Fruit fly (Drosophila melanogaster) whole organism, embryonic: ENCODE results near the gene Arl8.

Source experiments
- ATbp ChIP-seq: fragments of 200-800 bp; sonication (Bioruptor generic); optimal IDR thresholded peaks from 2 replicates; lab custom pipeline; 2017; ENCODE audit warnings: missing biosample characterization, mild to moderate bottlenecking, missing genetic modification characterization, missing genetic modification reagents
- Blimp-1 ChIP-seq: fragments of 200-800 bp; sonication (Bioruptor generic); optimal IDR thresholded peaks from 3 replicates; lab custom pipeline; 2018; ENCODE audit warnings: missing biosample characterization, missing genetic modification characterization, mild to moderate bottlenecking, moderate library complexity, missing genetic modification reagents
- CG10431 ChIP-seq: fragments of 200-800 bp; sonication (Bioruptor generic); optimal IDR thresholded peaks from 3 replicates; lab custom pipeline; 2018; ENCODE audit warnings: missing biosample characterization, mild to moderate bottlenecking, missing genetic modification characterization
- CG11247 ChIP-seq: fragments of 200-800 bp; sonication (Bioruptor generic); IDR thresholded peaks from 2 replicates; pipeline ENCODE4 v1.3.6; 2022; ENCODE audit warnings: missing biosample characterization, missing genetic modification characterization
- CG11504 ChIP-seq: fragments of 200-800 bp; sonication (Bioruptor generic); optimal IDR thresholded peaks from 3 replicates; lab custom pipeline; 2019; ENCODE audit warnings: missing biosample characterization, mild to moderate bottlenecking, missing genetic modification characterization, moderate library complexity
- CG13296 ChIP-seq: fragments of 200-800 bp; sonication (Bioruptor generic); optimal IDR thresholded peaks from 3 replicates; lab custom pipeline; 2018; ENCODE audit warnings: missing biosample characterization, mild to moderate bottlenecking, missing genetic modification characterization
- CG13624 ChIP-seq: fragments of 200-800 bp; sonication (Bioruptor generic); optimal IDR thresholded peaks from 2 replicates; lab custom pipeline; 2016; ENCODE audit warnings: missing biosample characterization, missing genetic modification characterization
- CG13894 ChIP-seq: fragments of 200-800 bp; sonication (Bioruptor generic); optimal IDR thresholded peaks from 3 replicates; lab custom pipeline; 2018; ENCODE audit warnings: missing biosample characterization, mild to moderate bottlenecking, missing genetic modification characterization, moderate library complexity
- CG1529 ChIP-seq: fragments of 200-800 bp; sonication (Bioruptor generic); optimal IDR thresholded peaks from 3 replicates; lab custom pipeline; 2018; ENCODE audit warnings: missing biosample characterization, missing genetic modification characterization
- CG15696 ChIP-seq: fragments of 200-800 bp; sonication (Bioruptor generic); optimal IDR thresholded peaks from 2 replicates; lab custom pipeline; 2019; ENCODE audit warnings: missing biosample characterization, mild to moderate bottlenecking, missing genetic modification characterization, moderate library complexity
- CG1603 ChIP-seq: fragments of 200-800 bp; sonication (Bioruptor generic); optimal IDR thresholded peaks from 2 replicates; lab custom pipeline; 2019; ENCODE audit warnings: missing biosample characterization, mild to moderate bottlenecking, missing genetic modification characterization, moderate library complexity
- CG18619 ChIP-seq: fragments of 200-800 bp; sonication (Bioruptor generic); optimal IDR thresholded peaks from 3 replicates; lab custom pipeline; 2017; ENCODE audit warnings: missing biosample characterization, mild to moderate bottlenecking, missing genetic modification characterization
- CG2116 ChIP-seq: fragments of 200-800 bp; sonication (Bioruptor generic); optimal IDR thresholded peaks from 3 replicates; lab custom pipeline; 2018; ENCODE audit warnings: missing biosample characterization, mild to moderate bottlenecking, missing genetic modification characterization
- CG2202 ChIP-seq: fragments of 200-800 bp; sonication (Bioruptor generic); optimal IDR thresholded peaks from 2 replicates; lab custom pipeline; 2018; ENCODE audit warnings: missing biosample characterization, mild to moderate bottlenecking, missing genetic modification characterization
- CG2712 ChIP-seq: fragments of 200-800 bp; optimal IDR thresholded peaks from 3 replicates; lab custom pipeline; 2019; ENCODE audit warnings: missing biosample characterization, mild to moderate bottlenecking, missing genetic modification characterization, moderate library complexity
- CG33557 ChIP-seq: fragments of 200-800 bp; sonication (Bioruptor generic); optimal IDR thresholded peaks from 2 replicates; lab custom pipeline; 2019; ENCODE audit warnings: missing biosample characterization, mild to moderate bottlenecking, missing genetic modification characterization, moderate library complexity
- CG3407 ChIP-seq: fragments of 200-800 bp; sonication (Bioruptor generic); optimal IDR thresholded peaks from 2 replicates; lab custom pipeline; 2018; ENCODE audit warnings: missing biosample characterization, mild to moderate bottlenecking, missing genetic modification characterization
- CG4328 ChIP-seq: fragments of 200-800 bp; sonication (Bioruptor generic); optimal IDR thresholded peaks from 3 replicates; lab custom pipeline; 2017; ENCODE audit warnings: missing biosample characterization, missing genetic modification reagents, missing genetic modification characterization
- CG43689 ChIP-seq: fragments of 200-800 bp; sonication (Bioruptor generic); IDR thresholded peaks from 2 replicates; pipeline ENCODE4 v1.3.6; 2022; ENCODE audit warnings: missing biosample characterization, missing genetic modification characterization
- CG5180 ChIP-seq: fragments of 200-800 bp; sonication (Bioruptor generic); optimal IDR thresholded peaks from 3 replicates; lab custom pipeline; 2017; ENCODE audit warnings: missing biosample characterization, missing genetic modification characterization, mild to moderate bottlenecking, moderate library complexity, missing genetic modification reagents
- CG5953 ChIP-seq: fragments of 200-800 bp; sonication (Bioruptor generic); IDR thresholded peaks from 2 replicates; pipeline ENCODE4 v1.3.6; 2022; ENCODE audit warnings: missing biosample characterization, missing genetic modification characterization
- CG7372 ChIP-seq: fragments of 200-800 bp; sonication (Bioruptor generic); IDR thresholded peaks from 2 replicates; pipeline ENCODE4 v1.3.6; 2022; ENCODE audit warnings: missing biosample characterization, missing genetic modification characterization
- CG7556 ChIP-seq: fragments of 200-800 bp; sonication (Bioruptor generic); optimal IDR thresholded peaks from 2 replicates; lab custom pipeline; 2017; ENCODE audit warnings: missing biosample characterization, mild to moderate bottlenecking, missing genetic modification characterization
- CG7928 ChIP-seq: fragments of 200-800 bp; sonication (Bioruptor generic); optimal IDR thresholded peaks from 2 replicates; lab custom pipeline; 2017; ENCODE audit warnings: missing biosample characterization, mild to moderate bottlenecking, missing genetic modification characterization
- CG9817 ChIP-seq: fragments of 200-800 bp; sonication (Bioruptor generic); optimal IDR thresholded peaks from 2 replicates; lab custom pipeline; 2018; ENCODE audit warnings: missing biosample characterization, mild to moderate bottlenecking, missing genetic modification characterization, moderate library complexity
- D19A ChIP-seq: fragments of 200-800 bp; optimal IDR thresholded peaks from 3 replicates; lab custom pipeline; 2019; ENCODE audit warnings: missing biosample characterization, mild to moderate bottlenecking, missing genetic modification characterization, moderate library complexity
- Fer1 ChIP-seq: fragments of 200-800 bp; sonication (Bioruptor generic); optimal IDR thresholded peaks from 2 replicates; lab custom pipeline; 2017; ENCODE audit warnings: missing biosample characterization, mild to moderate bottlenecking, missing genetic modification characterization
- H15 ChIP-seq: fragments of 200-800 bp; sonication (Bioruptor generic); IDR thresholded peaks from 3 replicates; pipeline ENCODE4 v1.3.6; 2022; ENCODE audit warnings: missing biosample characterization, missing genetic modification characterization
- Hr3 ChIP-seq: fragments of 200-800 bp; sonication (Bioruptor generic); optimal IDR thresholded peaks from 3 replicates; lab custom pipeline; 2016; ENCODE audit warnings: missing biosample characterization, missing genetic modification characterization
- Hr78 ChIP-seq, 2 experiments: fragments of 200-800 bp in 1 of 2; fragments of >200 bp in 1 of 2; sonication (Bioruptor generic) in 1 of 2; optimal IDR thresholded peaks; 2 replicates each; lab custom pipeline; 2017 to 2019; ENCODE audit warnings: missing biosample characterization in 2 of 2, missing genetic modification characterization in 2 of 2, mild to moderate bottlenecking in 1 of 2, moderate library complexity in 1 of 2
- PHDP ChIP-seq: fragments of 200-800 bp; sonication (Bioruptor generic); optimal IDR thresholded peaks from 3 replicates; lab custom pipeline; 2018; ENCODE audit warnings: missing biosample characterization, mild to moderate bottlenecking, missing genetic modification characterization, moderate library complexity
- Poxn ChIP-seq: fragments of 200-800 bp; sonication (Bioruptor generic); IDR thresholded peaks from 2 replicates; pipeline ENCODE4 v1.3.6; 2022; ENCODE audit warnings: missing biosample characterization, missing genetic modification characterization
- Xrp1 ChIP-seq: fragments of 200-800 bp; sonication (Bioruptor generic); IDR thresholded peaks from 2 replicates; pipeline ENCODE4 v1.3.6; 2022; ENCODE audit warnings: missing biosample characterization, missing genetic modification characterization
- ac ChIP-seq: fragments of 200-800 bp; sonication (Bioruptor generic); optimal IDR thresholded peaks from 3 replicates; lab custom pipeline; 2017; ENCODE audit warnings: missing biosample characterization, mild to moderate bottlenecking, missing genetic modification characterization
- ara ChIP-seq: fragments of 200-800 bp; sonication (Bioruptor generic); IDR thresholded peaks from 2 replicates; pipeline ENCODE4 v1.3.6; 2022; ENCODE audit warnings: missing biosample characterization, missing genetic modification characterization
- btn ChIP-seq: fragments of 200-800 bp; sonication (Bioruptor generic); optimal IDR thresholded peaks from 2 replicates; lab custom pipeline; 2016; ENCODE audit warnings: missing biosample characterization, missing genetic modification characterization
- cg ChIP-seq: fragments of 200-800 bp; sonication (Bioruptor generic); optimal IDR thresholded peaks from 3 replicates; lab custom pipeline; 2019; ENCODE audit warnings: missing biosample characterization, mild to moderate bottlenecking, missing genetic modification characterization, moderate library complexity
- dmrt11E ChIP-seq: fragments of 200-800 bp; sonication (Bioruptor generic); optimal IDR thresholded peaks from 3 replicates; lab custom pipeline; 2018; ENCODE audit warnings: missing biosample characterization, mild to moderate bottlenecking, missing genetic modification characterization, moderate library complexity
- grn ChIP-seq: fragments of 200-800 bp; sonication (Bioruptor generic); optimal IDR thresholded peaks from 3 replicates; lab custom pipeline; 2017; ENCODE audit warnings: missing biosample characterization, missing genetic modification characterization
- gsb-n ChIP-seq: fragments of 200-800 bp; sonication (Bioruptor generic); optimal IDR thresholded peaks from 3 replicates; lab custom pipeline; 2018; ENCODE audit warnings: missing biosample characterization, mild to moderate bottlenecking, missing genetic modification characterization
- gt ChIP-seq: fragments of 200-800 bp; sonication (Bioruptor generic); IDR thresholded peaks from 2 replicates; pipeline ENCODE4 v1.3.6; 2022; ENCODE audit warnings: missing biosample characterization, missing genetic modification characterization
- nerfin-1 ChIP-seq: fragments of 200-800 bp; sonication (Bioruptor generic); optimal IDR thresholded peaks from 3 replicates; lab custom pipeline; 2019; ENCODE audit warnings: missing biosample characterization, mild to moderate bottlenecking, missing genetic modification characterization, moderate library complexity
- ro ChIP-seq: fragments of 200-800 bp; sonication (Bioruptor generic); IDR thresholded peaks from 2 replicates; pipeline ENCODE4 v1.3.6; 2022; ENCODE audit warnings: missing biosample characterization, missing genetic modification characterization
- schlank ChIP-seq: fragments of 200-800 bp; sonication (Bioruptor generic); optimal IDR thresholded peaks from 2 replicates; lab custom pipeline; 2018; ENCODE audit warnings: missing biosample characterization, mild to moderate bottlenecking, missing genetic modification characterization
- sens ChIP-seq: fragments of 200-800 bp; sonication (Bioruptor generic); peaks from one replicate; lab custom pipeline; 2016; ENCODE audit warnings: missing biosample characterization, missing genetic modification characterization
- seq ChIP-seq: fragments of 200-800 bp; sonication (Bioruptor generic); IDR thresholded peaks from 2 replicates; pipeline ENCODE4 v1.3.6; 2022; ENCODE audit warnings: missing biosample characterization, missing genetic modification characterization
- tio ChIP-seq: fragments of 200-800 bp; sonication (Bioruptor generic); optimal IDR thresholded peaks from 2 replicates; lab custom pipeline; 2017; ENCODE audit warnings: missing biosample characterization, missing genetic modification characterization, inconsistent platforms
- vfl ChIP-seq: fragments of 200-800 bp; sonication (Bioruptor generic); optimal IDR thresholded peaks from 2 replicates; lab custom pipeline; 2016; ENCODE audit warnings: missing biosample characterization, missing genetic modification characterization

Arl8 gene

dm6 chr3R:8155735-8156670, 29.6 kb downstream of the Arl8 start (continued):
- TF ChIP-seq grn (GFP tag; lab: Kevin White, UChicago) (peak; percentile 95), CG13296 (GFP tag; lab: Kevin White, UChicago) (no peak), CG1603 (peak; percentile 63), PHDP (tag; lab: Kevin White, UChicago) (peak; percentile 43), H15 (GFP tag; lab: Robert Waterston, UW) (no peak), Xrp1 (GFP tag; lab: Robert Waterston, UW) (peak; percentile 40; the same call in 1 of the 2 replicates), CG10431 (peak; percentile 2), D19A (tag; lab: Kevin White, UChicago) (no peak), tio (GFP tag; lab: Kevin White, UChicago) (no peak), CG7556 (GFP tag; lab: Kevin White, UChicago) (no peak), dmrt11E (tag; lab: Kevin White, UChicago) (peak; percentile 41), CG33557 (GFP tag; lab: Kevin White, UChicago) (peak; percentile 49), Hr3 (no peak), ac (GFP tag; lab: Kevin White, UChicago) (no peak), CG2712 (tag; lab: Kevin White, UChicago) (no peak), gt (GFP tag; lab: Robert Waterston, UW) (no peak), CG4328 (peak; percentile 9), sens (GFP tag; lab: Kevin White, UChicago) (peak; percentile 64), seq (GFP tag; lab: Robert Waterston, UW) (no peak), ro (GFP tag; lab: Robert Waterston, UW) (no peak), CG43689 (GFP tag; lab: Robert Waterston, UW) (no peak), btn (no peak), CG1529 (GFP tag; lab: Kevin White, UChicago) (peak; percentile 1), CG3407 (GFP tag; lab: Kevin White, UChicago) (peak; percentile 59), CG15696 (tag; lab: Kevin White, UChicago) (peak; percentile 28), Fer1 (GFP tag; lab: Kevin White, UChicago) (no peak), CG13624 (GFP tag; lab: Kevin White, UChicago) (no peak), Hr78 (GFP tag; optimal IDR thresholded peaks at IDR 0.05; lab: Kevin White, UChicago) (peak in 1 of 2 experiments; percentile 41), gsb-n (tag; lab: Kevin White, UChicago) (peak; percentile 29), CG2116 (GFP tag; lab: Kevin White, UChicago) (no peak), schlank (tag; lab: Kevin White, UChicago) (peak; percentile 11), ara (0 out of 2 replicates have a peak, but pooled peaks have one; percentile 25), CG5180 (no peak), CG2202 (tag; lab: Kevin White, UChicago) (peak; percentile 32), CG18619 (GFP tag; lab: Kevin White, UChicago) (no peak), Poxn (GFP tag; lab: Robert Waterston, UW) (no peak), cg (GFP tag; lab: Kevin White, UChicago) (no peak), nerfin-1 (tag; lab: Kevin White, UChicago) (peak; percentile 16), vfl (GFP tag; lab: Kevin White, UChicago) (no peak), CG7928 (GFP tag; lab: Kevin White, UChicago) (no peak), CG11247 (GFP tag; lab: Robert Waterston, UW) (0 out of 2 replicates have a peak, but pooled peaks have one; percentile 43), CG9817 (tag; lab: Kevin White, UChicago) (peak; percentile 6), ATbp (GFP tag; lab: Kevin White, UChicago) (peak; percentile 47), CG7372 (GFP tag; lab: Robert Waterston, UW) (no peak), CG5953 (GFP tag; lab: Robert Waterston, UW) (no peak), CG11504 (tag; lab: Kevin White, UChicago) (no peak), Blimp-1 (peak; percentile 26), CG13894 (tag; lab: Kevin White, UChicago) (peak; percentile 94)
